Worm (Caenorhabditis elegans) whole organism, L2 larva: Measurements from ENCODE around the gene F55H2.5.

Source experiments
- dmd-4 ChIP-seq: sonication (generic microtip); optimal IDR thresholded peaks from 2 replicates; lab custom pipeline; 2017; ENCODE audit warnings: missing biosample characterization, missing genetic modification characterization
- egl-27 ChIP-seq: sonication (generic microtip); optimal IDR thresholded peaks from 3 replicates; lab custom pipeline; 2017; ENCODE audit warnings: missing biosample characterization, missing genetic modification reagents, missing genetic modification characterization
- fos-1 ChIP-seq: fragments of 150-350 bp; optimal IDR thresholded peaks from 2 replicates; lab custom pipeline; 2014; ENCODE audit warnings: missing biosample characterization, missing genetic modification characterization
- nhr-10 ChIP-seq: sonication (generic microtip); optimal IDR thresholded peaks from 2 replicates; lab custom pipeline; 2017; ENCODE audit warnings: missing biosample characterization, missing genetic modification characterization
- peb-1 ChIP-seq: fragments of 150-350 bp; optimal IDR thresholded peaks from 2 replicates; lab custom pipeline; 2014; ENCODE audit warnings: missing biosample characterization, missing genetic modification characterization
- snpc-4 ChIP-seq: fragments of 150-350 bp; optimal IDR thresholded peaks from 2 replicates; lab custom pipeline; 2014; ENCODE audit warnings: missing biosample characterization, missing genetic modification characterization
- unc-62 ChIP-seq: fragments of 150-350 bp; optimal IDR thresholded peaks from 2 replicates; lab custom pipeline; 2014; ENCODE audit warnings: missing biosample characterization, missing genetic modification reagents, missing genetic modification characterization
- ztf-4 ChIP-seq: fragments of 150-350 bp; optimal IDR thresholded peaks from 2 replicates; lab custom pipeline; 2014; ENCODE audit warnings: missing biosample characterization, missing genetic modification characterization

- TF ChIP-seq egl-27 (tag; lab: Kevin White, UChicago) (no peak), unc-62 (GFP tag; lab: Kevin White, UChicago) (no peak), peb-1 (no peak), fos-1 (no peak), ztf-4 (tag; lab: Kevin White, UChicago) (no peak), dmd-4 (tag; lab: Kevin White, UChicago) (no peak), nhr-10 (no peak), snpc-4 (tag; lab: Kevin White, UChicago) (no peak)
Observed at ce11 chrIII:9488027-9488426, 23.2 kb upstream of the F55H2.5 start.
